Worm (Caenorhabditis elegans): Measurements from ENCODE around the gene srn-1.

DNA sequence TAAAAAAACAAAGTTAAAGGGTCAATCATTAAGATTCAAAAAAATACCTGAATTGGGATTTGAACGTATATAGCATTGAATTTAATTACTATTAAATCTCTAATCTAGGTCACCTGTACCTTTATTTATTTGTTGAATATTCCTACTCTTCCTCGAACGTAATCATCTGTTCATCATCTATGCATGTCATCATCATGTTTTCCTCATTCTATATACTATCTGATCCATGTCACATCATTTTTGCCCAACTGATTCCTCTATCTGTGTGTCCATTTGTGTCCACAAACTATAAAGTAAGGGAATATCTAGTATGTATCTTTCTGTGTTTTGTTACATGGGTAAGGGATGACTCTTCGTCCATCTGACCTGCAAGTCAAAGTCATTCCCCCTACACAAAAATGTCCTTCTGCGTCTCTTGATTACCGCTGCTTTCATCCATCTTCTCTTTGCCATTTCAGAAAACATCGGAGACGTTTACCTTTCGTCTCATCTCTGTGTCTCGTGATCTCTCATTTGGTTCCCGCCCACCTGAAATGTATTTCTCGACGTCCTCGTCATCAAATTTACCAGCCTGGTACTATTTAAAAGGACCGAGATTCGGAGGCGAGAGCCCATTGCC, 36.6 kb upstream of the srn-1 start:
- TF ChIP-seq him-1 (tag; optimal IDR thresholded peaks at IDR 0.05) (no peak), W03F9.2 (tag; optimal IDR thresholded peaks at IDR 0.05) (no peak), dao-5 (tag; optimal IDR thresholded peaks at IDR 0.05) (no peak)

Data from whole organism, L4/young adult.